Worm (Caenorhabditis elegans): ENCODE measurements around the gene cdo-1.

The cdo-1 gene

ce11 chrX:864293-864731 is 934 bp upstream of the cdo-1 start (continued):
- TF ChIP-seq mep-1 (tag; optimal IDR thresholded peaks at IDR 0.05) (peak; percentile 54), ZK337.2 (GFP tag; IDR thresholded peaks at IDR 0.05) (no peak)

- TF ChIP-seq ceh-44 (GFP tag; IDR thresholded peaks at IDR 0.05) (no peak), dve-1 (tag; optimal IDR thresholded peaks at IDR 0.05; ENCODE audit: insufficient read depth) (no peak)
Observed at ce11 chrX:861378-861777, 2.0 kb downstream of the cdo-1 start.

- TF ChIP-seq dmd-9 (GFP tag; IDR thresholded peaks at IDR 0.05) (no peak), rbr-2 (tag; optimal IDR thresholded peaks at IDR 0.05) (peak; percentile 24), hlh-30 (tag; optimal IDR thresholded peaks at IDR 0.05; ENCODE audit: insufficient read depth) (peak; percentile 28), mxl-3 (GFP tag; optimal IDR thresholded peaks at IDR 0.05) (no peak), F10B5.3 (tag; optimal IDR thresholded peaks at IDR 0.05) (no peak), mdt-29 (GFP tag; IDR thresholded peaks at IDR 0.05) (no peak), nhr-111 (GFP tag; optimal IDR thresholded peaks at IDR 0.05) (no peak), mep-1 (tag; optimal IDR thresholded peaks at IDR 0.05) (peak; percentile 23), nhr-10 (tag; optimal IDR thresholded peaks at IDR 0.05) (no peak), sdz-12 (GFP tag; optimal IDR thresholded peaks at IDR 0.05) (no peak)
Observed at ce11 chrX:859401-859800, 4.0 kb downstream of the cdo-1 start, which contains the start of gene F56F10.2. TSS of gene F56F10.2 (plus strand) at chrX:859615.

- no peak for TF ChIP-seq lin-38 (GFP tag; IDR thresholded peaks at IDR 0.05)
- no peak for TF ChIP-seq arid-1 (GFP tag; conservative IDR thresholded peaks at IDR 0.05)
- peak in 1 of 2 experiments; percentile 81 for TF ChIP-seq unc-62 (GFP tag; optimal IDR thresholded peaks at IDR 0.05 in 1 of 2)
- TF ChIP-seq unc-62 (tag; optimal IDR thresholded peaks at IDR 0.05): no peak
- no peak for TF ChIP-seq zip-11 (GFP tag; IDR thresholded peaks at IDR 0.05)
- TF ChIP-seq set-16 (GFP tag; IDR thresholded peaks at IDR 0.05): peak; percentile 58
- TF ChIP-seq nhr-237 (tag; optimal IDR thresholded peaks at IDR 0.05): no peak
- TF ChIP-seq unc-39 (tag; optimal IDR thresholded peaks at IDR 0.05): no peak
Observed at ce11 chrX:857658-858057, 5.7 kb downstream of the cdo-1 start.

- TF ChIP-seq unc-62 (GFP tag; optimal IDR thresholded peaks at IDR 0.05 in 1 of 2) (peak in 1 of 2 experiments; percentile 93), unc-62 (tag; optimal IDR thresholded peaks at IDR 0.05) (no peak), F10B5.3 (tag; optimal IDR thresholded peaks at IDR 0.05) (no peak)
Observed at ce11 chrX:853604-854003, 9.8 kb downstream of the cdo-1 start.

ce11 chrX:852739-853268 is 10.6 kb downstream of the cdo-1 start:
- peak in 1 of 2 experiments; percentile 82 for TF ChIP-seq unc-62 (GFP tag; optimal IDR thresholded peaks at IDR 0.05 in 1 of 2)
- no peak for TF ChIP-seq unc-62 (tag; optimal IDR thresholded peaks at IDR 0.05)
- no peak for TF ChIP-seq sdz-12 (GFP tag; optimal IDR thresholded peaks at IDR 0.05)

- TF ChIP-seq ztf-7 (tag; optimal IDR thresholded peaks at IDR 0.05) (no peak), ZK337.2 (GFP tag; IDR thresholded peaks at IDR 0.05) (no peak), F44E2.7 (GFP tag; IDR thresholded peaks at IDR 0.05) (no peak)
Observed at ce11 chrX:851421-851820, 12.0 kb downstream of the cdo-1 start, which contains the start of gene igcm-1. TSS of gene igcm-1 (minus strand) at chrX:851521.

ce11 chrX:845443-845842 is 17.9 kb downstream of the cdo-1 start:
- TF ChIP-seq ama-1 (optimal IDR thresholded peaks at IDR 0.05) (no peak), fkh-10 (GFP tag; optimal IDR thresholded peaks at IDR 0.05) (no peak), nhr-77 (tag; optimal IDR thresholded peaks at IDR 0.05) (no peak), Y105C5A.15 (GFP tag; IDR thresholded peaks at IDR 0.05) (no peak), F44E2.7 (GFP tag; IDR thresholded peaks at IDR 0.05) (no peak), mxl-2 (GFP tag; conservative IDR thresholded peaks at IDR 0.05) (no peak), F49E8.2 (tag; optimal IDR thresholded peaks at IDR 0.05; ENCODE audit: borderline replicate concordance) (no peak), ceh-62 (tag; optimal IDR thresholded peaks at IDR 0.05) (no peak), nhr-111 (GFP tag; optimal IDR thresholded peaks at IDR 0.05) (no peak), egl-27 (tag; optimal IDR thresholded peaks at IDR 0.05) (no peak), F10B5.3 (tag; optimal IDR thresholded peaks at IDR 0.05) (no peak), ces-1 (GFP tag; optimal IDR thresholded peaks at IDR 0.05) (no peak), daf-16 (GFP tag; optimal IDR thresholded peaks at IDR 0.05) (no peak), daf-16 (tag; optimal IDR thresholded peaks at IDR 0.05) (no peak), sdz-12 (GFP tag; optimal IDR thresholded peaks at IDR 0.05) (no peak), jun-1 (tag; optimal IDR thresholded peaks at IDR 0.05) (no peak)

All from whole organism, L4 larva.